Worm (Caenorhabditis elegans) whole organism, young adult: ENCODE results near the gene C08E8.9.

Source experiments
- madf-10 ChIP-seq: sonication (generic microtip); optimal IDR thresholded peaks from 2 replicates; lab custom pipeline; 2016; ENCODE audit warnings: mild to moderate bottlenecking, missing genetic modification characterization, missing compliant biosample characterization
- nfya-1 ChIP-seq: sonication (generic microtip); optimal IDR thresholded peaks from 2 replicates; lab custom pipeline; 2017; ENCODE audit warnings: antibody characterized with exemption, missing compliant biosample characterization, missing genetic modification characterization, borderline replicate concordance; ENCODE audit not compliant: insufficient read depth
- nfya-2 ChIP-seq: fragments of 200-800 bp; sonication (Bioruptor generic); IDR thresholded peaks from 2 replicates; pipeline ENCODE4 v1.3.6; 2022; ENCODE audit warnings: missing genetic modification reagents, missing genetic modification characterization, missing compliant biosample characterization
- snpc-3.4 ChIP-seq: sonication (generic microtip); optimal IDR thresholded peaks from 2 replicates; lab custom pipeline; 2017; ENCODE audit warnings: missing genetic modification characterization, mild to moderate bottlenecking, missing compliant biosample characterization, antibody characterized with exemption, moderate library complexity, missing genotype, missing genetic modification reagents

DNA sequence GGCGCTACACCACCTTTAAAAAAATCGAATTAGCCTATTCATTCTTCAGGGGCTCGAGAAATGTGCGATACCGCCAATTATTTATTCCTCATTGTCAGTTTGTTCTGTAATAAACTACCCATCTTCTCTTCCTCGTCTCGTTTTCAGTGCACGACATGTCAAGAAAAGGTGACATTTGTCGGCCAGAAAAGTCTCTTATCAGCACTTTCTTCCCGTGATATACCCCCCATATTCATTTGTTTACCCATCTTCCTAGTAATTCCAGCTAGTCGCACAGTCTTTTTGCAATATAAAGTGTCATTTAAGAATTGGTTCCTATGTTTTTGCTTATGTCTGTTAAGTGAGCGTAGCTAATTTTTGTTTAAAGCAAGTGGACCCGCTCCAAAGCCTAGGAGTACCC is 40.1 kb upstream of the C08E8.9 start:
- TF ChIP-seq nfya-2 (GFP tag; lab: Robert Waterston, UW) (no peak), nfya-1 (tag; lab: Kevin White, UChicago) (no peak), madf-10 (tag; lab: Kevin White, UChicago) (no peak), snpc-3.4 (no peak)
